Fruit fly (Drosophila melanogaster) whole organism, wandering third instar larva: ENCODE measurements around the gene CG9338.

Experiments
- CrebA ChIP-seq: fragments of 200-800 bp; sonication (Bioruptor generic); optimal IDR thresholded peaks from 2 replicates; lab custom pipeline; 2016; ENCODE audit warnings: missing biosample characterization, mild to moderate bottlenecking, missing genetic modification characterization, borderline replicate concordance
- HLH106 ChIP-seq: fragments of 200-800 bp; optimal IDR thresholded peaks from 3 replicates; lab custom pipeline; 2019; ENCODE audit warnings: missing biosample characterization, mild to moderate bottlenecking, missing genetic modification characterization, moderate library complexity
- h ChIP-seq: fragments of 200-800 bp; sonication (Bioruptor generic); optimal IDR thresholded peaks from 3 replicates; lab custom pipeline; 2016; ENCODE audit warnings: missing biosample characterization, mild to moderate bottlenecking, missing genetic modification characterization

DNA sequence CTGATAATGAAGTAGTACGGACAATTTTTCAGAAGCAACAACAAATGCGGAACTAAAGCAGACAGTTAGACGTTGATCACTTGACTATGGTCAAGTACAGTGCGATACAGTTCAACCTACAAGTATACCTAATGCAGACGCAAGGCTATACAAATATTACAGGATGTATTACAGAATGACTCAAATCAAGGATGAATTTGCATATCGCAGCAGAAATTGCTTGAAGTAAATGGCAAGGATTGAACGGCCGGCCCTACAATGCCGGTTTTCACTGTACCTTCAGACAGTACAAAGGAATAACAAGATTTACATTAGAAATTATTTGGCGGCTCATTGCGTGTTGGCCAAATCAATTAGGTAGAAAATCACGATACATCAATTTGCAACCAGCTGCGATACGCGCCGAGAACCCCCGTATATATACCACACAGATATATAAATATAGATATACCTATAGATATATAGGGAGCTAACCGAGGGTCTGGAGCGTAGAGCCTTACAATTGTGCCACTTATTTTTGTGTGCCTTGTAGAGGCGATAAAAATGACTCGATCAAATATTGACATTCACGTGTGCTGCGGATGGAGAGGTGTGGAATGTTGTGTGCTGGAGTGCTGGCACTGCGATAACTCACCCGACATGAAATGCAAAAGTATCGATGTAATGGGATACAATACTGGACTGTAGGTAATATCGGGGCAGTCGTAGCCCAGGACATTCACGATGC lies 16.5 kb downstream of the CG9338 start:
- TF ChIP-seq h (GFP tag; lab: Kevin White, UChicago) (peak; percentile 24), CrebA (no peak), HLH106 (tag; lab: Kevin White, UChicago) (no peak)
